Worm (Caenorhabditis elegans) whole organism, midembryonic: ENCODE data around the gene nrps-1.

Experiments used
- T22C8.4 ChIP-seq: fragments of 200-800 bp; sonication (Bioruptor generic); IDR thresholded peaks from 2 replicates; pipeline ENCODE4 v1.3.6; 2022; ENCODE audit warnings: missing genetic modification characterization, missing compliant biosample characterization
- cog-1 ChIP-seq: sonication (generic microtip); optimal IDR thresholded peaks from 2 replicates; lab custom pipeline; 2016; ENCODE audit warnings: missing genetic modification characterization, missing compliant biosample characterization
- flt-1 ChIP-seq: fragments of 200-800 bp; sonication (Bioruptor generic); IDR thresholded peaks from 2 replicates; pipeline ENCODE4 v1.3.6; 2022; ENCODE audit warnings: missing genetic modification characterization, missing compliant biosample characterization
- klf-2 ChIP-seq: fragments of 200-800 bp; sonication (Bioruptor generic); conservative IDR thresholded peaks from 2 replicates; pipeline ENCODE4 v1.3.6; 2022; ENCODE audit warnings: missing genetic modification reagents, missing genetic modification characterization, missing compliant biosample characterization
- med-1 ChIP-seq: sonication (generic microtip); optimal IDR thresholded peaks from 2 replicates; lab custom pipeline; 2017; ENCODE audit warnings: missing genetic modification characterization, mild to moderate bottlenecking, missing compliant biosample characterization, antibody characterized with exemption, missing genetic modification reagents; ENCODE audit not compliant: insufficient read depth
- ref-1 ChIP-seq: fragments of 200-800 bp; sonication (Bioruptor generic); conservative IDR thresholded peaks from 2 replicates; pipeline ENCODE4 v1.3.6; 2022; ENCODE audit warnings: missing genetic modification reagents, missing genetic modification characterization, missing compliant biosample characterization
- tab-1 ChIP-seq: fragments of 200-800 bp; sonication (Bioruptor generic); IDR thresholded peaks from 2 replicates; pipeline ENCODE4 v1.3.6; 2022; ENCODE audit warnings: missing genetic modification characterization, missing compliant biosample characterization
- ztf-23 ChIP-seq: fragments of 200-800 bp; sonication (Bioruptor generic); IDR thresholded peaks from 2 replicates; pipeline ENCODE4 v1.3.6; 2022; ENCODE audit warnings: missing genetic modification reagents, missing genetic modification characterization, missing compliant biosample characterization
- ztf-29 ChIP-seq: fragments of 200-800 bp; sonication (Bioruptor generic); IDR thresholded peaks from 2 replicates; pipeline ENCODE4 v1.3.6; 2022; ENCODE audit warnings: missing genetic modification reagents, missing genetic modification characterization, missing compliant biosample characterization

DNA sequence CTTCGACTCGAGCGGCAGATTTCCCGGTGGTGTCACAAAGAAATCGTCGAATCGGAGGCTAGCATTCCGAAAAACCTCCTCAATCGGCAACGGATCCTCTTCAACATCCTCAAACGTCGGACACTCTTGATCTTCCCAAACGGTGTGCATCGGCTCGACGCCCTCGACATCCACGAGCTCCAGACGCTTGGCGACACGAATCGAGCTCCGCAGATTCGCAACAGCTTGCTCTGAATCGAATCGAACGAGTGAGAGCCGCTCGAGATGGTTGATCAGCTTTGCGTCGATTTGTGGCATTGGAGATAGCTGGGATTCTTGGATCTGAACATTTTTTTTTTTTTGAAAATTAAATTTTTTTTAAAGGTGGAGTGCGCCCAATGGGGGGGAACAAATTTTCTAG, 44.9 kb downstream of the nrps-1 start:
- TF ChIP-seq T22C8.4 (GFP tag; lab: Robert Waterston, UW) (no peak), med-1 (no peak), klf-2 (GFP tag; lab: Robert Waterston, UW) (no peak), flt-1 (GFP tag; lab: Robert Waterston, UW) (no peak), ref-1 (GFP tag; lab: Robert Waterston, UW) (no peak), ztf-23 (GFP tag; lab: Robert Waterston, UW) (no peak), ztf-29 (no peak), tab-1 (GFP tag; lab: Robert Waterston, UW) (no peak), cog-1 (tag; lab: Kevin White, UChicago) (no peak)
